Worm (Caenorhabditis elegans) whole organism, L1 larva: ENCODE measurements around the gene sra-26.

Source experiments
- ama-1 ChIP-seq: fragments of 150-350 bp; optimal IDR thresholded peaks from 2 replicates; lab custom pipeline; 2014
- ceh-8 ChIP-seq: fragments of 200-800 bp; sonication (Bioruptor generic); optimal IDR thresholded peaks from 2 replicates; lab custom pipeline; 2018; ENCODE audit warnings: mild to moderate bottlenecking, missing genetic modification characterization, moderate library complexity, missing compliant biosample characterization
- ets-5 ChIP-seq: fragments of 200-800 bp; sonication (Bioruptor generic); IDR thresholded peaks from 2 replicates; pipeline ENCODE4 v1.3.6; 2022; ENCODE audit warnings: missing genetic modification characterization, missing compliant biosample characterization
- fkh-10 ChIP-seq: sonication (generic microtip); optimal IDR thresholded peaks from 2 replicates; lab custom pipeline; 2017; ENCODE audit warnings: missing biosample characterization, missing genetic modification reagents, missing genetic modification characterization
- lin-39 ChIP-seq: fragments of 150-350 bp; optimal IDR thresholded peaks from 2 replicates; lab custom pipeline; 2014; ENCODE audit warnings: missing biosample characterization, missing genetic modification reagents, missing genetic modification characterization
- nhr-76 ChIP-seq: sonication (generic microtip); optimal IDR thresholded peaks from 2 replicates; lab custom pipeline; 2017; ENCODE audit warnings: missing biosample characterization, missing genetic modification characterization
- pqm-1 ChIP-seq: sonication (generic microtip); optimal IDR thresholded peaks from 3 replicates; lab custom pipeline; 2017; ENCODE audit warnings: missing biosample characterization, missing genetic modification characterization
- skn-1 ChIP-seq: fragments of 150-350 bp; optimal IDR thresholded peaks from 2 replicates; lab custom pipeline; 2014; ENCODE audit warnings: missing biosample characterization, missing genetic modification characterization
- snpc-4 ChIP-seq: fragments of 150-350 bp; optimal IDR thresholded peaks from 2 replicates; lab custom pipeline; 2014; ENCODE audit warnings: missing biosample characterization, missing genetic modification characterization

- TF ChIP-seq snpc-4 (tag; lab: Kevin White, UChicago) (no peak), nhr-76 (tag; lab: Kevin White, UChicago) (no peak), skn-1 (tag; lab: Kevin White, UChicago) (no peak), ceh-8 (GFP tag; lab: Kevin White, UChicago) (no peak), ama-1 (lab: Kevin White, UChicago) (no peak), pqm-1 (tag; lab: Kevin White, UChicago) (no peak), lin-39 (tag; lab: Kevin White, UChicago) (no peak), ets-5 (GFP tag; lab: Robert Waterston, UW) (no peak), fkh-10 (no peak)
Observed at ce11 chrII:6619007-6619406, 32.6 kb downstream of the sra-26 start.
